Worm (Caenorhabditis elegans) whole organism, early embryonic: ENCODE results near the gene far-8.

Source experiments
- B0310.2 ChIP-seq: sonication (generic microtip); optimal IDR thresholded peaks from 2 replicates; lab custom pipeline; 2016; ENCODE audit warnings: mild to moderate bottlenecking, missing genetic modification characterization, missing compliant biosample characterization
- F13C5.2 ChIP-seq: sonication (generic microtip); optimal IDR thresholded peaks from 2 replicates; lab custom pipeline; 2017; ENCODE audit warnings: mild to moderate bottlenecking, missing genetic modification characterization, inconsistent platforms, missing compliant biosample characterization
- aly-1 ChIP-seq: sonication (generic microtip); optimal IDR thresholded peaks from 2 replicates; lab custom pipeline; 2016; ENCODE audit warnings: missing genetic modification characterization, missing compliant biosample characterization
- ama-1 ChIP-seq: fragments of 150-350 bp; optimal IDR thresholded peaks from 2 replicates; lab custom pipeline; 2014
- ceh-13 ChIP-seq: fragments of 200-800 bp; sonication (Bioruptor generic); optimal IDR thresholded peaks from 2 replicates; lab custom pipeline; 2018; ENCODE audit warnings: mild to moderate bottlenecking, missing genetic modification characterization, missing compliant biosample characterization
- ceh-36 ChIP-seq: sonication (generic microtip); optimal IDR thresholded peaks from 2 replicates; lab custom pipeline; 2016; ENCODE audit warnings: missing genetic modification characterization, inconsistent platforms, missing compliant biosample characterization
- ets-7 ChIP-seq: sonication (generic microtip); optimal IDR thresholded peaks from 2 replicates; lab custom pipeline; 2016; ENCODE audit warnings: missing genotype, missing genetic modification characterization, missing compliant biosample characterization
- flt-1 ChIP-seq: fragments of 200-800 bp; sonication (Bioruptor generic); IDR thresholded peaks from 2 replicates; pipeline ENCODE4 v1.3.6; 2022; ENCODE audit warnings: missing genetic modification characterization, missing compliant biosample characterization
- hmbx-1 ChIP-seq: sonication (generic microtip); optimal IDR thresholded peaks from 2 replicates; lab custom pipeline; 2016; ENCODE audit warnings: mild to moderate bottlenecking, missing genetic modification characterization, missing compliant biosample characterization
- hmg-4 ChIP-seq: fragments of 200-800 bp; sonication (Bioruptor generic); optimal IDR thresholded peaks from 2 replicates; lab custom pipeline; 2018; ENCODE audit warnings: mild to moderate bottlenecking, missing genetic modification characterization, missing compliant biosample characterization
- hnd-1 ChIP-seq: sonication (generic microtip); optimal IDR thresholded peaks from 2 replicates; lab custom pipeline; 2016; ENCODE audit warnings: missing genetic modification characterization, missing compliant biosample characterization
- pes-1 ChIP-seq: fragments of 200-800 bp; sonication (Bioruptor generic); IDR thresholded peaks from 2 replicates; pipeline ENCODE4 v1.3.6; 2022; ENCODE audit warnings: missing genetic modification reagents, missing genetic modification characterization, missing compliant biosample characterization
- scrt-1 ChIP-seq: fragments of 200-800 bp; sonication (Bioruptor generic); IDR thresholded peaks from 2 replicates; pipeline ENCODE4 v1.3.6; 2022; ENCODE audit warnings: missing genetic modification characterization, missing compliant biosample characterization
- sea-1 ChIP-seq: fragments of 200-800 bp; sonication (Bioruptor generic); conservative IDR thresholded peaks from 2 replicates; pipeline ENCODE4 v1.3.6; 2022; ENCODE audit warnings: missing genetic modification characterization, missing compliant biosample characterization
- tbx-11 ChIP-seq: fragments of 200-800 bp; sonication (Bioruptor generic); IDR thresholded peaks from 2 replicates; pipeline ENCODE4 v1.3.6; 2022; ENCODE audit warnings: missing genetic modification characterization, missing compliant biosample characterization
- tbx-37 ChIP-seq: fragments of 200-800 bp; sonication (Bioruptor generic); conservative IDR thresholded peaks from 2 replicates; pipeline ENCODE4 v1.3.6; 2022; ENCODE audit warnings: missing genetic modification reagents, missing genetic modification characterization, missing compliant biosample characterization
- tra-4 ChIP-seq: sonication (generic microtip); optimal IDR thresholded peaks from 2 replicates; lab custom pipeline; 2017; ENCODE audit warnings: missing genetic modification characterization, missing compliant biosample characterization

The far-8 gene

ce11 chrIII:843999-844398, 1.3 kb downstream of the far-8 start:
- peak; percentile 23 for TF ChIP-seq hmg-4
- no peak for TF ChIP-seq ama-1 (lab: Kevin White, UChicago)

ce11 chrIII:844577-844976, 1.8 kb downstream of the far-8 start:
- TF ChIP-seq hmbx-1 (no peak), B0310.2 (tag; lab: Kevin White, UChicago) (no peak), tra-4 (tag; lab: Kevin White, UChicago) (no peak), pes-1 (GFP tag; lab: Robert Waterston, UW) (no peak), sea-1 (no peak), ets-7 (tag; lab: Kevin White, UChicago) (no peak), hmg-4 (no peak), ama-1 (lab: Kevin White, UChicago) (no peak), scrt-1 (GFP tag; lab: Robert Waterston, UW) (no peak), hnd-1 (no peak), flt-1 (GFP tag; lab: Robert Waterston, UW) (no peak), ceh-36 (no peak), tbx-37 (GFP tag; lab: Robert Waterston, UW) (no peak), aly-1 (tag; lab: Kevin White, UChicago) (no peak), F13C5.2 (tag; lab: Kevin White, UChicago) (no peak), tbx-11 (no peak), ceh-13 (GFP tag; lab: Kevin White, UChicago) (no peak)

ce11 chrIII:845485-845884, 2.8 kb downstream of the far-8 start, which contains the start of gene K02F3.2:
Gene K02F3.2, plus strand, starts transcription at chrIII:845841.
- TF ChIP-seq hmg-4 (no peak), ceh-13 (GFP tag; lab: Kevin White, UChicago) (no peak), aly-1 (tag; lab: Kevin White, UChicago) (no peak), B0310.2 (tag; lab: Kevin White, UChicago) (no peak), pes-1 (GFP tag; lab: Robert Waterston, UW) (no peak), hmbx-1 (no peak), sea-1 (no peak), tbx-37 (GFP tag; lab: Robert Waterston, UW) (no peak), F13C5.2 (tag; lab: Kevin White, UChicago) (no peak), ama-1 (lab: Kevin White, UChicago) (no peak), tbx-11 (no peak), hnd-1 (no peak)

ce11 chrIII:852296-852695, 9.6 kb downstream of the far-8 start, which contains the start of gene moma-1:
Gene moma-1, minus strand, starts transcription at chrIII:852396.
- TF ChIP-seq scrt-1 (GFP tag; lab: Robert Waterston, UW) (no peak), tbx-37 (GFP tag; lab: Robert Waterston, UW) (no peak), ets-7 (tag; lab: Kevin White, UChicago) (no peak), sea-1 (no peak), F13C5.2 (tag; lab: Kevin White, UChicago) (no peak), hmbx-1 (no peak), aly-1 (tag; lab: Kevin White, UChicago) (no peak), flt-1 (GFP tag; lab: Robert Waterston, UW) (no peak), hmg-4 (no peak), ceh-13 (GFP tag; lab: Kevin White, UChicago) (no peak), hnd-1 (no peak), B0310.2 (tag; lab: Kevin White, UChicago) (no peak), ceh-36 (no peak), tra-4 (tag; lab: Kevin White, UChicago) (no peak), tbx-11 (no peak)

- TF ChIP-seq tra-4 (tag; lab: Kevin White, UChicago) = no peak
- TF ChIP-seq sea-1 = no peak
- TF ChIP-seq hmbx-1 = no peak
- TF ChIP-seq flt-1 (GFP tag; lab: Robert Waterston, UW) = no peak
- TF ChIP-seq ama-1 (lab: Kevin White, UChicago) = no peak
- no peak for TF ChIP-seq hmg-4
- TF ChIP-seq scrt-1 (GFP tag; lab: Robert Waterston, UW) = no peak
- no peak for TF ChIP-seq hnd-1
- no peak for TF ChIP-seq tbx-11
- TF ChIP-seq ceh-36 = no peak
Measured at ce11 chrIII:853414-853813, 10.7 kb downstream of the far-8 start.

- TF ChIP-seq hmg-4 = no peak
- no peak for TF ChIP-seq ceh-13 (GFP tag; lab: Kevin White, UChicago)
- TF ChIP-seq ama-1 (lab: Kevin White, UChicago) = no peak
- TF ChIP-seq F13C5.2 (tag; lab: Kevin White, UChicago) = no peak
- no peak for TF ChIP-seq tbx-11
Measured at ce11 chrIII:853859-854359, 11.2 kb downstream of the far-8 start, which contains the start of the genes rnp-5 and tag-51. Gene rnp-5, minus strand, starts transcription at chrIII:853909. Gene tag-51, plus strand, starts transcription at chrIII:854221.

ce11 chrIII:856260-856659, 13.5 kb downstream of the far-8 start, which contains the start of gene K02F3.12:
Gene K02F3.12, plus strand, starts transcription at chrIII:856560.
- TF ChIP-seq tbx-11 (no peak), aly-1 (tag; lab: Kevin White, UChicago) (no peak), flt-1 (GFP tag; lab: Robert Waterston, UW) (no peak), pes-1 (GFP tag; lab: Robert Waterston, UW) (no peak), tra-4 (tag; lab: Kevin White, UChicago) (no peak), tbx-37 (GFP tag; lab: Robert Waterston, UW) (no peak), B0310.2 (tag; lab: Kevin White, UChicago) (no peak), scrt-1 (GFP tag; lab: Robert Waterston, UW) (no peak), hnd-1 (no peak), ets-7 (tag; lab: Kevin White, UChicago) (no peak), hmg-4 (no peak), ama-1 (lab: Kevin White, UChicago) (no peak), F13C5.2 (tag; lab: Kevin White, UChicago) (no peak), ceh-36 (no peak), sea-1 (no peak), hmbx-1 (no peak), ceh-13 (GFP tag; lab: Kevin White, UChicago) (no peak)

- no peak for TF ChIP-seq B0310.2 (tag; lab: Kevin White, UChicago)
- no peak for TF ChIP-seq ets-7 (tag; lab: Kevin White, UChicago)
- no peak for TF ChIP-seq flt-1 (GFP tag; lab: Robert Waterston, UW)
- no peak for TF ChIP-seq aly-1 (tag; lab: Kevin White, UChicago)
- TF ChIP-seq tbx-37 (GFP tag; lab: Robert Waterston, UW) = no peak
- TF ChIP-seq pes-1 (GFP tag; lab: Robert Waterston, UW) = no peak
- no peak for TF ChIP-seq hnd-1
Measured at ce11 chrIII:856908-857307, 14.2 kb downstream of the far-8 start.
